Fruit fly (Drosophila melanogaster) whole organism, prepupa: Measurements from ENCODE around the gene Pli.

ENCODE experiments used
- CG11762 ChIP-seq: fragments of 200-800 bp; sonication (Bioruptor generic); optimal IDR thresholded peaks from 3 replicates; lab custom pipeline; 2016; ENCODE audit warnings: missing biosample characterization, missing genetic modification characterization; ENCODE audit not compliant: insufficient read depth
- CG15336 ChIP-seq: fragments of 200-800 bp; sonication (Bioruptor generic); IDR thresholded peaks from 2 replicates; pipeline ENCODE4 v1.3.6; 2022; ENCODE audit warnings: missing biosample characterization, missing genetic modification characterization
- CG31627 ChIP-seq: fragments of 200-800 bp; sonication (Bioruptor generic); optimal IDR thresholded peaks from 3 replicates; lab custom pipeline; 2016; ENCODE audit warnings: missing biosample characterization, missing genetic modification characterization
- CG32006 ChIP-seq: fragments of 200-800 bp; sonication (Bioruptor generic); optimal IDR thresholded peaks from 3 replicates; lab custom pipeline; 2017; ENCODE audit warnings: missing biosample characterization, mild to moderate bottlenecking, missing genetic modification characterization
- CG34406 ChIP-seq: fragments of 200-800 bp; sonication (Bioruptor generic); optimal IDR thresholded peaks from 3 replicates; lab custom pipeline; 2016; ENCODE audit warnings: missing biosample characterization, missing genetic modification characterization
- CG3919 ChIP-seq: fragments of 200-800 bp; sonication (Bioruptor generic); optimal IDR thresholded peaks from 3 replicates; lab custom pipeline; 2016; ENCODE audit warnings: missing biosample characterization, missing genetic modification characterization
- CG4318 ChIP-seq: fragments of 200-800 bp; sonication (Bioruptor generic); optimal IDR thresholded peaks from 3 replicates; lab custom pipeline; 2017; ENCODE audit warnings: missing biosample characterization, mild to moderate bottlenecking, missing genetic modification characterization
- CG6163 ChIP-seq: fragments of 200-800 bp; sonication (Bioruptor generic); IDR thresholded peaks from 3 replicates; pipeline ENCODE4 v1.3.6; 2022; ENCODE audit warnings: missing biosample characterization, missing genetic modification characterization
- CG6276 ChIP-seq: fragments of 200-800 bp; sonication (Bioruptor generic); optimal IDR thresholded peaks from 2 replicates; lab custom pipeline; 2017; ENCODE audit warnings: missing biosample characterization, mild to moderate bottlenecking, missing genetic modification characterization
- CG6792 ChIP-seq: fragments of 200-800 bp; sonication (Bioruptor generic); optimal IDR thresholded peaks from 3 replicates; lab custom pipeline; 2016; ENCODE audit warnings: missing biosample characterization, missing genetic modification characterization
- CG6808 ChIP-seq: fragments of 200-800 bp; sonication (Bioruptor generic); optimal IDR thresholded peaks from 3 replicates; lab custom pipeline; 2017; ENCODE audit warnings: missing biosample characterization, missing genetic modification characterization, mild to moderate bottlenecking, moderate library complexity, missing genetic modification reagents
- CG6854 ChIP-seq: fragments of 200-800 bp; sonication (Bioruptor generic); optimal IDR thresholded peaks from 2 replicates; lab custom pipeline; 2017; ENCODE audit warnings: missing biosample characterization, mild to moderate bottlenecking, missing genetic modification characterization
- CG7368 ChIP-seq: fragments of 200-800 bp; sonication (Bioruptor generic); optimal IDR thresholded peaks from 3 replicates; lab custom pipeline; 2016; ENCODE audit warnings: missing biosample characterization, missing genetic modification characterization
- CG8119 ChIP-seq: fragments of 200-800 bp; sonication (Bioruptor generic); IDR thresholded peaks from 3 replicates; pipeline ENCODE4 v1.3.6; 2022; ENCODE audit warnings: missing biosample characterization, missing genetic modification characterization
- CG8632 ChIP-seq: fragments of 200-800 bp; sonication (Bioruptor generic); optimal IDR thresholded peaks from 3 replicates; lab custom pipeline; 2016; ENCODE audit warnings: missing biosample characterization, missing genetic modification characterization
- CG9139 ChIP-seq: fragments of 200-800 bp; sonication (Bioruptor generic); optimal IDR thresholded peaks from 3 replicates; lab custom pipeline; 2017; ENCODE audit warnings: missing biosample characterization, mild to moderate bottlenecking, missing genetic modification characterization
- Eip75B ChIP-seq: fragments of 200-800 bp; sonication (Bioruptor generic); optimal IDR thresholded peaks from 3 replicates; lab custom pipeline; 2016; ENCODE audit warnings: missing biosample characterization, missing genetic modification characterization
- Eip78C ChIP-seq: fragments of 200-800 bp; sonication (Bioruptor generic); peaks from one replicate; lab custom pipeline; 2016; ENCODE audit warnings: missing biosample characterization, missing genetic modification characterization
- Ets21C ChIP-seq: fragments of 200-800 bp; sonication (Bioruptor generic); optimal IDR thresholded peaks from 3 replicates; lab custom pipeline; 2016; ENCODE audit warnings: missing biosample characterization, missing genetic modification characterization
- Ets96B ChIP-seq: fragments of 200-800 bp; optimal IDR thresholded peaks from 2 replicates; lab custom pipeline; 2019; ENCODE audit warnings: missing biosample characterization, mild to moderate bottlenecking, missing genetic modification characterization, moderate library complexity
- Gug ChIP-seq: fragments of 200-800 bp; sonication (Bioruptor generic); IDR thresholded peaks from 2 replicates; pipeline ENCODE4 v1.3.6; 2022; ENCODE audit warnings: missing biosample characterization, missing genetic modification characterization
- Hr38 ChIP-seq: sonication (Bioruptor generic); optimal IDR thresholded peaks from 2 replicates; lab custom pipeline; 2016; ENCODE audit warnings: missing biosample characterization, missing genetic modification characterization
- Hr4 ChIP-seq: fragments of 200-800 bp; sonication (Bioruptor generic); optimal IDR thresholded peaks from 3 replicates; lab custom pipeline; 2016; ENCODE audit warnings: missing biosample characterization, missing genetic modification characterization
- Lpt ChIP-seq: fragments of 200-800 bp; sonication (Bioruptor generic); optimal IDR thresholded peaks from 3 replicates; lab custom pipeline; 2016; ENCODE audit warnings: missing biosample characterization, missing genetic modification characterization
- Met ChIP-seq: fragments of 200-800 bp; sonication (Bioruptor generic); optimal IDR thresholded peaks from 3 replicates; lab custom pipeline; 2016; ENCODE audit warnings: missing biosample characterization, missing genetic modification characterization
- OdsH ChIP-seq: fragments of 200-800 bp; sonication (Bioruptor generic); optimal IDR thresholded peaks from 3 replicates; lab custom pipeline; 2016; ENCODE audit warnings: missing biosample characterization, missing genetic modification characterization
- achi ChIP-seq: fragments of 200-800 bp; sonication (Bioruptor generic); optimal IDR thresholded peaks from 3 replicates; lab custom pipeline; 2016; ENCODE audit warnings: missing biosample characterization, missing genetic modification characterization
- cyc ChIP-seq: fragments of 200-800 bp; sonication (Bioruptor generic); optimal IDR thresholded peaks from 3 replicates; lab custom pipeline; 2016; ENCODE audit warnings: missing biosample characterization, missing genetic modification characterization
- dac ChIP-seq: fragments of 200-800 bp; sonication (Bioruptor generic); optimal IDR thresholded peaks from 2 replicates; lab custom pipeline; 2017; ENCODE audit warnings: missing biosample characterization, mild to moderate bottlenecking, missing genetic modification characterization
- dsx ChIP-seq: fragments of 200-800 bp; optimal IDR thresholded peaks from 3 replicates; lab custom pipeline; 2019; ENCODE audit warnings: missing biosample characterization, mild to moderate bottlenecking, missing genetic modification characterization, moderate library complexity; ENCODE audit not compliant: poor library complexity, severe bottlenecking
- eg ChIP-seq: fragments of 200-800 bp; sonication (Bioruptor generic); IDR thresholded peaks from 3 replicates; pipeline ENCODE4 v1.3.6; 2022; ENCODE audit warnings: missing biosample characterization, missing genetic modification characterization
- esn ChIP-seq: fragments of 200-800 bp; sonication (Bioruptor generic); optimal IDR thresholded peaks from 2 replicates; lab custom pipeline; 2016; ENCODE audit warnings: missing biosample characterization, mild to moderate bottlenecking, missing genetic modification characterization, moderate library complexity
- fkh ChIP-seq: fragments of 200-800 bp; sonication (Bioruptor generic); optimal IDR thresholded peaks from 3 replicates; lab custom pipeline; 2017; ENCODE audit warnings: missing biosample characterization, mild to moderate bottlenecking, missing genetic modification characterization, moderate library complexity
- lz ChIP-seq: fragments of 200-800 bp; sonication (Bioruptor generic); optimal IDR thresholded peaks from 3 replicates; lab custom pipeline; 2016; ENCODE audit warnings: missing biosample characterization, missing genetic modification characterization
- salr ChIP-seq, 2 experiments: fragments of 200-800 bp; sonication (Bioruptor generic); optimal IDR thresholded peaks; 3 replicates each; lab custom pipeline; 2016 to 2018; ENCODE audit warnings: missing biosample characterization in 2 of 2, missing genetic modification characterization in 2 of 2, mild to moderate bottlenecking in 1 of 2
- svp ChIP-seq: fragments of 200-800 bp; sonication (Bioruptor generic); peaks from one replicate; lab custom pipeline; 2016; ENCODE audit warnings: missing biosample characterization, missing genetic modification characterization
- topi ChIP-seq: fragments of 200-800 bp; sonication (Bioruptor generic); optimal IDR thresholded peaks from 3 replicates; lab custom pipeline; 2016; ENCODE audit warnings: missing biosample characterization, missing genetic modification characterization

Gene Pli

dm6 chr3R:23912349-23912748 is 22.5 kb upstream of the Pli start (continued):
- TF ChIP-seq lz (no peak), cyc (no peak), svp (GFP tag; lab: Kevin White, UChicago) (peak; percentile 39), dsx (GFP tag; lab: Kevin White, UChicago) (no peak), Ets21C (no peak), Eip78C (GFP tag; lab: Kevin White, UChicago) (no peak)

- TF ChIP-seq CG31627 (GFP tag; lab: Kevin White, UChicago) = no peak
- TF ChIP-seq CG34406 (GFP tag; lab: Kevin White, UChicago) = no peak
- no peak for TF ChIP-seq Eip75B (GFP tag; lab: Kevin White, UChicago)
- no peak for TF ChIP-seq Gug (GFP tag; lab: Robert Waterston, UW)
- TF ChIP-seq CG6163 (GFP tag; lab: Robert Waterston, UW) = no peak
- peak; percentile 7 for TF ChIP-seq CG6854
- no peak for TF ChIP-seq CG7368
- TF ChIP-seq fkh (GFP tag; lab: Kevin White, UChicago) = peak; percentile 19
- TF ChIP-seq lz = no peak
- no peak for TF ChIP-seq Hr38 (GFP tag; lab: Kevin White, UChicago)
- TF ChIP-seq Eip78C (GFP tag; lab: Kevin White, UChicago) = peak; percentile 37
- TF ChIP-seq salr (GFP tag; optimal IDR thresholded peaks at IDR 0.05; lab: Kevin White, UChicago) = no peak
- no peak for TF ChIP-seq Met (GFP tag; lab: Kevin White, UChicago)
- TF ChIP-seq esn (GFP tag; lab: Kevin White, UChicago) = no peak
- no peak for TF ChIP-seq OdsH (GFP tag; lab: Kevin White, UChicago)
- TF ChIP-seq CG11762 (GFP tag; lab: Kevin White, UChicago) = no peak
- TF ChIP-seq CG6808 (GFP tag; lab: Kevin White, UChicago) = no peak
- TF ChIP-seq Lpt (GFP tag; lab: Kevin White, UChicago) = no peak
- no peak for TF ChIP-seq CG8632
- no peak for TF ChIP-seq Ets96B (tag; lab: Kevin White, UChicago)
- TF ChIP-seq CG9139 (GFP tag; lab: Kevin White, UChicago) = no peak
- no peak for TF ChIP-seq dsx (GFP tag; lab: Kevin White, UChicago)
- no peak for TF ChIP-seq CG15336 (GFP tag; lab: Robert Waterston, UW)
- no peak for TF ChIP-seq svp (GFP tag; lab: Kevin White, UChicago)
- TF ChIP-seq CG6792 (GFP tag; lab: Kevin White, UChicago) = no peak
- TF ChIP-seq achi (GFP tag; lab: Kevin White, UChicago) = no peak
- TF ChIP-seq, all 60 proteins: peak for 3
Measured at dm6 chr3R:23911073-23911690, 21.3 kb upstream of the Pli start.

dm6 chr3R:23910260-23910887 is 20.5 kb upstream of the Pli start:
- TF ChIP-seq CG15336 (GFP tag; lab: Robert Waterston, UW) (peak; percentile 75), CG6792 (GFP tag; lab: Kevin White, UChicago) (no peak), OdsH (GFP tag; lab: Kevin White, UChicago) (peak; percentile 13), CG8119 (GFP tag; lab: Robert Waterston, UW) (peak; percentile 59; the same call in 1 of the 3 replicates), CG3919 (GFP tag; lab: Kevin White, UChicago) (peak; percentile 2), Eip78C (GFP tag; lab: Kevin White, UChicago) (peak; percentile 42), CG4318 (peak; percentile 14), Met (GFP tag; lab: Kevin White, UChicago) (no peak), dac (GFP tag; lab: Kevin White, UChicago) (peak; percentile 2), topi (GFP tag; lab: Kevin White, UChicago) (no peak), CG6276 (peak; percentile 35), CG6808 (GFP tag; lab: Kevin White, UChicago) (no peak), Hr4 (GFP tag; lab: Kevin White, UChicago) (peak; percentile 70), eg (peak; percentile 40; the same call in 1 of the 3 replicates), CG32006 (peak; percentile 68)
- TF ChIP-seq, all 60 proteins: peak for 11
